Fruit fly (Drosophila melanogaster): ENCODE measurements around the gene Diedel2.

DNA sequence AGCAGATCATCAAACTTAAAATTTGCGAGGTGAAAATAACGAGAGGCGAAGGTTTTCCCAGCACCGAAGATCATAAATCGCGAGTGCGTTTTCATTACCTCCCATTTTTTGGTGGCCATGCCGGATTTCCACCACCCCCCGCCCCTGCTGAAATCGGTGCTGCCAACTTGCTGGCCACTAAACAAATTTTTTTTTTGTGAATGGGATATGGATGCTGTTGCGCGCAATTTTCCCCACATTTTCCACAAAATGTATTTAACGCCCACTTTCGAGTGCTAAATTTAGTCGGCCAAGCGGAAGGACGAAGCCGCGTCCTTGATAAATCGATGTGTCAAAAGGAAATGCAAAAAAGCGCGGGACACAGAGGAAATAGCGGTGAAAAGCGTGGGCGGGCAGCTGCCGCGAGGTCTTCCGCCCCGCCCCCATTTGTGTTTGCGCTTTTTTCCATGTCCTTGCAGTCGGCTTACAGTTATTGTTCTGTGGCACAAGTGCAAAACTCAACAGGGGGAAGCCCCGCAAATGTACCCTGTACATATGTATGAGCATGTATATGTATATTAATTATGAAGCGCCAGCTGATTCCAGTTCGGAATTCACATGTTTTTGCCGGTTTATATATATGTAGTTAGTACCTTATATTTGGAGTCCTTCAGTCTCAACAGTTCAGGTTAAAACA is 16.0 kb upstream of the Diedel2 start:
- TF ChIP-seq psq (optimal IDR thresholded peaks at IDR 0.05) (no peak), usp (GFP tag; optimal IDR thresholded peaks at IDR 0.05) (no peak), CG8478 (optimal IDR thresholded peaks at IDR 0.05) (no peak), EcR (GFP tag; optimal IDR thresholded peaks at IDR 0.05) (no peak), pan (optimal IDR thresholded peaks at IDR 0.05) (no peak)

Measured in whole organism.